Fruit fly (Drosophila melanogaster): ENCODE results near the gene CG9331.

The CG9331 gene

DNA sequence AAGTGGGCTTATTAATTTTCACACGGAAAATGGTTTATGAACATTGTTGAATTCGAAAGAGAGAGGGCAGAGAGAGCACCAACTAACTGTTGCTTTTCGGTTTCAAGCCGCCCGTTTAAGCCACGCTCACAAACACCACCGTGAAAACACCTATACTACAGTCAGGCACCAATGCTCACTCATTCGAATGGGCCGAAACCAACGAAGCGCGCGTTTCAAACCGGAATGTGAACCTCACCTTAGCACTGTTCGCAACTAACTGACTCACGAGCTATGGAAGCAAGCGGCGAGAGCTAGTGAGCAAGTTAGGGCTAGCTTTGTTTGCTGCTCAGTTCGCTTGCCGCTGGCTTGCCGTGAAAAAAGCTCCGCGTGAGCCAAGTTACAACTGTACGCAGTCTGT is 28.7 kb upstream of the CG9331 start (continued):
- TF ChIP-seq MTF-1 (GFP tag; optimal IDR thresholded peaks at IDR 0.05; ENCODE audit: borderline replicate concordance) = no peak
- TF ChIP-seq CG8359 (GFP tag; optimal IDR thresholded peaks at IDR 0.05; ENCODE audit: borderline replicate concordance) = no peak
- no peak for TF ChIP-seq br (optimal IDR thresholded peaks at IDR 0.05)
- TF ChIP-seq C15 (GFP tag; IDR thresholded peaks at IDR 0.05) = no peak
- no peak for TF ChIP-seq sqz (GFP tag; optimal IDR thresholded peaks at IDR 0.05)
- no peak for TF ChIP-seq tio (GFP tag; optimal IDR thresholded peaks at IDR 0.05)
- TF ChIP-seq CG15479 (GFP tag; optimal IDR thresholded peaks at IDR 0.05) = no peak
- no peak for TF ChIP-seq Dad (GFP tag; optimal IDR thresholded peaks at IDR 0.05)
- TF ChIP-seq fd64A (GFP tag; optimal IDR thresholded peaks at IDR 0.05) = no peak
- peak; percentile 30 for TF ChIP-seq CG12071 (GFP tag; optimal IDR thresholded peaks at IDR 0.05)
- no peak for TF ChIP-seq ro (GFP tag; IDR thresholded peaks at IDR 0.05)
- peak; percentile 23 for TF ChIP-seq sug (tag; optimal IDR thresholded peaks at IDR 0.05)
- TF ChIP-seq klu (GFP tag; IDR thresholded peaks at IDR 0.05) = no peak
- no peak for TF ChIP-seq Dp (GFP tag; optimal IDR thresholded peaks at IDR 0.05)
- no peak for TF ChIP-seq CG1792 (GFP tag; optimal IDR thresholded peaks at IDR 0.05)
- no peak for TF ChIP-seq Vsx1 (GFP tag; optimal IDR thresholded peaks at IDR 0.05)
- TF ChIP-seq Rfx (GFP tag; IDR thresholded peaks at IDR 0.05) = no peak; the same call in 1 of the 2 replicates
- no peak for TF ChIP-seq CG13424 (tag; optimal IDR thresholded peaks at IDR 0.05)
- TF ChIP-seq HLH54F (GFP tag; optimal IDR thresholded peaks at IDR 0.05) = no peak
- 0 out of 3 replicates have a peak, but pooled peaks have one; percentile 71 for TF ChIP-seq CG2199 (GFP tag; IDR thresholded peaks at IDR 0.05)
- no peak for TF ChIP-seq CG7839 (tag; optimal IDR thresholded peaks at IDR 0.05)
- no peak for TF ChIP-seq Lhr (GFP tag; optimal IDR thresholded peaks at IDR 0.05)
- TF ChIP-seq CG32772 (GFP tag; IDR thresholded peaks at IDR 0.05) = no peak
- no peak for TF ChIP-seq Hr3 (GFP tag; optimal IDR thresholded peaks at IDR 0.05)
- TF ChIP-seq CG2129 (GFP tag; IDR thresholded peaks at IDR 0.05; ENCODE audit: partially characterized antibody) = no peak
- TF ChIP-seq Sry-β (GFP tag; optimal IDR thresholded peaks at IDR 0.05) = no peak
- TF ChIP-seq CTCF (GFP tag; optimal IDR thresholded peaks at IDR 0.05) = no peak
- no peak for TF ChIP-seq Xrp1 (GFP tag; IDR thresholded peaks at IDR 0.05)
- TF ChIP-seq CG9932 (GFP tag; IDR thresholded peaks at IDR 0.05) = 0 out of 2 replicates have a peak, but pooled peaks have one; percentile 23
- no peak for TF ChIP-seq CG31441 (GFP tag; IDR thresholded peaks at IDR 0.05)
- no peak for TF ChIP-seq CG33557 (GFP tag; optimal IDR thresholded peaks at IDR 0.05)
- peak; percentile 74 for TF ChIP-seq chm (GFP tag; IDR thresholded peaks at IDR 0.05)
- TF ChIP-seq tna (GFP tag; IDR thresholded peaks at IDR 0.05; ENCODE audit: partially characterized antibody) = peak; percentile 49; the same call in 1 of the 2 replicates
- peak; percentile 47; the same call in 1 of the 2 replicates for TF ChIP-seq slbo (GFP tag; IDR thresholded peaks at IDR 0.05)
- no peak for TF ChIP-seq Nf-YA (GFP tag; IDR thresholded peaks at IDR 0.05)
- 0 out of 3 replicates have a peak, but pooled peaks have one; percentile 19 for TF ChIP-seq knrl (GFP tag; IDR thresholded peaks at IDR 0.05; ENCODE audit: partially characterized antibody)
- TF ChIP-seq seq (GFP tag; IDR thresholded peaks at IDR 0.05) = no peak
- no peak for TF ChIP-seq CG9876 (GFP tag; optimal IDR thresholded peaks at IDR 0.05)
- no peak for TF ChIP-seq CG8281 (tag; optimal IDR thresholded peaks at IDR 0.05)
- TF ChIP-seq tll (GFP tag; optimal IDR thresholded peaks at IDR 0.05) = no peak
- no peak for TF ChIP-seq CG3163 (GFP tag; optimal IDR thresholded peaks at IDR 0.05)
- TF ChIP-seq phol (tag; optimal IDR thresholded peaks at IDR 0.05) = no peak
- TF ChIP-seq z (GFP tag; IDR thresholded peaks at IDR 0.05) = peak; percentile 78
- TF ChIP-seq CG7786 (GFP tag; optimal IDR thresholded peaks at IDR 0.05) = no peak
- no peak for TF ChIP-seq salm (tag; optimal IDR thresholded peaks at IDR 0.05)
- TF ChIP-seq esg (GFP tag; conservative IDR thresholded peaks at IDR 0.05) = no peak
- TF ChIP-seq CG6854 (GFP tag; optimal IDR thresholded peaks at IDR 0.05) = no peak
- 0 out of 2 replicates have a peak, but pooled peaks have one; percentile 42 for TF ChIP-seq Scr (GFP tag; IDR thresholded peaks at IDR 0.05; ENCODE audit: partially characterized antibody)
- TF ChIP-seq ash1 (GFP tag; optimal IDR thresholded peaks at IDR 0.05) = no peak
- no peak for TF ChIP-seq hth (optimal IDR thresholded peaks at IDR 0.05)
- peak; percentile 50; the same call in 1 of the 2 replicates for TF ChIP-seq unc-4 (GFP tag; IDR thresholded peaks at IDR 0.05; ENCODE audit: partially characterized antibody)
- no peak for TF ChIP-seq CG17612 (GFP tag; IDR thresholded peaks at IDR 0.05)

Measured in whole organism, embryonic.